Fruit fly (Drosophila melanogaster) whole organism, embryonic: ENCODE data around the gene Creld.

Source experiments
- Atf6 ChIP-seq: fragments of 200-800 bp; sonication (Bioruptor generic); IDR thresholded peaks from 2 replicates; pipeline ENCODE4 v1.3.6; 2022; ENCODE audit warnings: missing biosample characterization, missing genetic modification characterization
- BEAF-32 ChIP-seq: fragments of 200-800 bp; sonication (Bioruptor generic); optimal IDR thresholded peaks from 3 replicates; lab custom pipeline; 2017; ENCODE audit warnings: missing biosample characterization, missing genetic modification characterization, mild to moderate bottlenecking, moderate library complexity, missing genetic modification reagents
- Bgb ChIP-seq: fragments of 200-800 bp; sonication (Bioruptor generic); IDR thresholded peaks from 2 replicates; pipeline ENCODE4 v1.3.6; 2022; ENCODE audit warnings: missing biosample characterization, missing genetic modification characterization; ENCODE audit not compliant: partially characterized antibody
- Blimp-1 ChIP-seq: fragments of 200-800 bp; sonication (Bioruptor generic); optimal IDR thresholded peaks from 3 replicates; lab custom pipeline; 2018; ENCODE audit warnings: missing biosample characterization, missing genetic modification characterization, mild to moderate bottlenecking, moderate library complexity, missing genetic modification reagents
- CG10267 ChIP-seq: fragments of 200-800 bp; sonication (Bioruptor generic); optimal IDR thresholded peaks from 2 replicates; lab custom pipeline; 2018; ENCODE audit warnings: missing biosample characterization, mild to moderate bottlenecking, missing genetic modification characterization, moderate library complexity
- CG10543 ChIP-seq: fragments of 200-800 bp; sonication (Bioruptor generic); optimal IDR thresholded peaks from 3 replicates; lab custom pipeline; 2017; ENCODE audit warnings: missing biosample characterization, mild to moderate bottlenecking, missing genetic modification characterization, moderate library complexity
- CG10654 ChIP-seq: fragments of 200-800 bp; sonication (Bioruptor generic); optimal IDR thresholded peaks from 2 replicates; lab custom pipeline; 2016; ENCODE audit warnings: missing biosample characterization, missing genetic modification characterization
- CG11560 ChIP-seq: fragments of 200-800 bp; sonication (Bioruptor generic); IDR thresholded peaks from 3 replicates; pipeline ENCODE4 v1.3.6; 2022; ENCODE audit warnings: missing biosample characterization, missing genetic modification characterization
- CG12391 ChIP-seq: fragments of 200-800 bp; sonication (Bioruptor generic); optimal IDR thresholded peaks from 3 replicates; lab custom pipeline; 2018; ENCODE audit warnings: missing biosample characterization, mild to moderate bottlenecking, missing genetic modification characterization, moderate library complexity
- CG13296 ChIP-seq: fragments of 200-800 bp; sonication (Bioruptor generic); optimal IDR thresholded peaks from 3 replicates; lab custom pipeline; 2018; ENCODE audit warnings: missing biosample characterization, mild to moderate bottlenecking, missing genetic modification characterization
- CG13624 ChIP-seq: fragments of 200-800 bp; sonication (Bioruptor generic); optimal IDR thresholded peaks from 2 replicates; lab custom pipeline; 2016; ENCODE audit warnings: missing biosample characterization, missing genetic modification characterization
- CG14710 ChIP-seq: fragments of 200-800 bp; sonication (Bioruptor generic); optimal IDR thresholded peaks from 3 replicates; lab custom pipeline; 2019; ENCODE audit warnings: missing biosample characterization, mild to moderate bottlenecking, missing genetic modification characterization, moderate library complexity
- CG16779 ChIP-seq: fragments of 200-800 bp; sonication (Bioruptor generic); IDR thresholded peaks from 2 replicates; pipeline ENCODE4 v1.3.6; 2022; ENCODE audit warnings: missing biosample characterization, missing genetic modification characterization
- CG2116 ChIP-seq: fragments of 200-800 bp; sonication (Bioruptor generic); optimal IDR thresholded peaks from 3 replicates; lab custom pipeline; 2018; ENCODE audit warnings: missing biosample characterization, mild to moderate bottlenecking, missing genetic modification characterization
- CG2199 ChIP-seq: fragments of 200-800 bp; sonication (Bioruptor generic); IDR thresholded peaks from 3 replicates; pipeline ENCODE4 v1.3.6; 2022; ENCODE audit warnings: missing biosample characterization, missing genetic modification characterization
- CG5953 ChIP-seq: fragments of 200-800 bp; sonication (Bioruptor generic); IDR thresholded peaks from 2 replicates; pipeline ENCODE4 v1.3.6; 2022; ENCODE audit warnings: missing biosample characterization, missing genetic modification characterization
- CG6254 ChIP-seq: fragments of 200-800 bp; sonication (Bioruptor generic); optimal IDR thresholded peaks from 3 replicates; lab custom pipeline; 2017; ENCODE audit warnings: mild to moderate bottlenecking, missing biosample characterization, missing genetic modification reagents, missing genetic modification characterization
- CG6791 ChIP-seq: fragments of 200-800 bp; sonication (Bioruptor generic); IDR thresholded peaks from 3 replicates; pipeline ENCODE4 v1.3.6; 2022; ENCODE audit warnings: missing biosample characterization, missing genetic modification characterization; ENCODE audit not compliant: partially characterized antibody
- CG7928 ChIP-seq: fragments of 200-800 bp; sonication (Bioruptor generic); optimal IDR thresholded peaks from 2 replicates; lab custom pipeline; 2017; ENCODE audit warnings: missing biosample characterization, mild to moderate bottlenecking, missing genetic modification characterization
- CG7963 ChIP-seq: fragments of 200-800 bp; sonication (Bioruptor generic); IDR thresholded peaks from 3 replicates; pipeline ENCODE4 v1.3.6; 2022; ENCODE audit warnings: missing biosample characterization, missing genetic modification characterization; ENCODE audit not compliant: partially characterized antibody
- CG8388 ChIP-seq: fragments of 200-800 bp; sonication (Bioruptor generic); optimal IDR thresholded peaks from 2 replicates; lab custom pipeline; 2019; ENCODE audit warnings: missing biosample characterization, mild to moderate bottlenecking, missing genetic modification characterization, moderate library complexity
- CG9797 ChIP-seq: fragments of 200-800 bp; sonication (Bioruptor generic); optimal IDR thresholded peaks from 3 replicates; lab custom pipeline; 2018; ENCODE audit warnings: missing biosample characterization, mild to moderate bottlenecking, missing genetic modification characterization
- Drgx ChIP-seq: fragments of 200-800 bp; sonication (Bioruptor generic); IDR thresholded peaks from 2 replicates; pipeline ENCODE4 v1.3.6; 2022; ENCODE audit warnings: missing biosample characterization, missing genetic modification characterization
- Ets65A ChIP-seq: fragments of 200-800 bp; sonication (Bioruptor generic); peaks from one replicate; lab custom pipeline; 2016; ENCODE audit warnings: missing biosample characterization, missing genetic modification characterization
- Hr78 ChIP-seq, 2 experiments: fragments of 200-800 bp in 1 of 2; fragments of >200 bp in 1 of 2; sonication (Bioruptor generic) in 1 of 2; optimal IDR thresholded peaks; 2 replicates each; lab custom pipeline; 2017 to 2019; ENCODE audit warnings: missing biosample characterization in 2 of 2, missing genetic modification characterization in 2 of 2, mild to moderate bottlenecking in 1 of 2, moderate library complexity in 1 of 2
- MESR4 ChIP-seq: fragments of 200-800 bp; sonication (Bioruptor generic); optimal IDR thresholded peaks from 2 replicates; lab custom pipeline; 2018; ENCODE audit warnings: missing biosample characterization, mild to moderate bottlenecking, missing genetic modification characterization, moderate library complexity
- Med ChIP-seq: fragments of 200-800 bp; sonication (Bioruptor generic); peaks from one replicate; lab custom pipeline; 2016; ENCODE audit warnings: missing biosample characterization, missing genetic modification characterization, mild to moderate bottlenecking, inconsistent platforms, moderate library complexity
- Nf-YB ChIP-seq: fragments of 200-800 bp; sonication (Bioruptor generic); optimal IDR thresholded peaks from 3 replicates; lab custom pipeline; 2019; ENCODE audit warnings: missing biosample characterization, mild to moderate bottlenecking, missing genetic modification characterization, moderate library complexity
- amos ChIP-seq: fragments of 200-800 bp; sonication (Bioruptor generic); IDR thresholded peaks from 2 replicates; pipeline ENCODE4 v1.3.6; 2022; ENCODE audit warnings: missing biosample characterization, missing genetic modification characterization; ENCODE audit not compliant: partially characterized antibody
- az2 ChIP-seq: fragments of 200-800 bp; sonication (Bioruptor generic); optimal IDR thresholded peaks from 3 replicates; lab custom pipeline; 2016; ENCODE audit warnings: missing biosample characterization, missing genetic modification characterization
- bbx ChIP-seq: fragments of 200-800 bp; sonication (Bioruptor generic); IDR thresholded peaks from 2 replicates; pipeline ENCODE4 v1.3.6; 2022; ENCODE audit warnings: missing biosample characterization, missing genetic modification characterization; ENCODE audit not compliant: partially characterized antibody
- croc ChIP-seq: fragments of 200-800 bp; sonication (Bioruptor generic); conservative IDR thresholded peaks from 3 replicates; pipeline ENCODE4 v1.3.6; 2022; ENCODE audit warnings: missing biosample characterization, missing genetic modification characterization
- eve ChIP-seq, 2 experiments: fragments of >200 bp; optimal IDR thresholded peaks; 2 replicates each; lab custom pipeline; 2017; ENCODE audit warnings: missing biosample characterization in 2 of 2, missing genetic modification characterization in 2 of 2
- gem ChIP-seq: fragments of 200-800 bp; sonication (Bioruptor generic); optimal IDR thresholded peaks from 2 replicates; lab custom pipeline; 2019; ENCODE audit warnings: missing biosample characterization, mild to moderate bottlenecking, missing genetic modification characterization, moderate library complexity
- hkb ChIP-seq, 2 experiments: fragments of 200-800 bp in 1 of 2; fragments of >200 bp in 1 of 2; sonication (Bioruptor generic) in 1 of 2; IDR thresholded peaks in 1 of 2; optimal IDR thresholded peaks in 1 of 2; 2 replicates each; pipeline versions ENCODE4 v1.3.6 to Lab custom; 2017 to 2022; ENCODE audit warnings: missing biosample characterization in 1 of 2, missing genetic modification characterization in 1 of 2
- knrl ChIP-seq: fragments of 200-800 bp; sonication (Bioruptor generic); IDR thresholded peaks from 3 replicates; pipeline ENCODE4 v1.3.6; 2022; ENCODE audit warnings: missing biosample characterization, missing genetic modification characterization; ENCODE audit not compliant: partially characterized antibody
- mam ChIP-seq: fragments of 200-800 bp; sonication (Bioruptor generic); optimal IDR thresholded peaks from 3 replicates; lab custom pipeline; 2016; ENCODE audit warnings: missing biosample characterization, missing genetic modification characterization
- nau ChIP-seq: fragments of 200-800 bp; sonication (Bioruptor generic); optimal IDR thresholded peaks from 3 replicates; lab custom pipeline; 2017; ENCODE audit warnings: missing biosample characterization, mild to moderate bottlenecking, missing genetic modification characterization, missing genetic modification reagents
- nerfin-1 ChIP-seq: fragments of 200-800 bp; sonication (Bioruptor generic); optimal IDR thresholded peaks from 3 replicates; lab custom pipeline; 2019; ENCODE audit warnings: missing biosample characterization, mild to moderate bottlenecking, missing genetic modification characterization, moderate library complexity
- nerfin-2 ChIP-seq: fragments of 200-800 bp; sonication (Bioruptor generic); IDR thresholded peaks from 2 replicates; pipeline ENCODE4 v1.3.6; 2022; ENCODE audit warnings: missing biosample characterization, missing genetic modification characterization; ENCODE audit not compliant: partially characterized antibody
- psq ChIP-seq: fragments of 200-800 bp; sonication (Bioruptor generic); optimal IDR thresholded peaks from 2 replicates; lab custom pipeline; 2017; ENCODE audit warnings: missing biosample characterization, missing genetic modification characterization
- pzg ChIP-seq: fragments of 200-800 bp; sonication (Bioruptor generic); optimal IDR thresholded peaks from 3 replicates; lab custom pipeline; 2018; ENCODE audit warnings: missing biosample characterization, mild to moderate bottlenecking, missing genetic modification characterization, moderate library complexity
- tup ChIP-seq: fragments of 200-800 bp; sonication (Bioruptor generic); optimal IDR thresholded peaks from 2 replicates; lab custom pipeline; 2016; ENCODE audit warnings: missing biosample characterization, mild to moderate bottlenecking, missing genetic modification characterization, moderate library complexity
- twi ChIP-seq: fragments of 200-800 bp; optimal IDR thresholded peaks from 2 replicates; lab custom pipeline; 2019; ENCODE audit warnings: missing biosample characterization, mild to moderate bottlenecking, missing genetic modification characterization, moderate library complexity
- unc-4 ChIP-seq: fragments of 200-800 bp; sonication (Bioruptor generic); IDR thresholded peaks from 2 replicates; pipeline ENCODE4 v1.3.6; 2022; ENCODE audit warnings: missing biosample characterization, missing genetic modification characterization; ENCODE audit not compliant: partially characterized antibody

Gene Creld

DNA sequence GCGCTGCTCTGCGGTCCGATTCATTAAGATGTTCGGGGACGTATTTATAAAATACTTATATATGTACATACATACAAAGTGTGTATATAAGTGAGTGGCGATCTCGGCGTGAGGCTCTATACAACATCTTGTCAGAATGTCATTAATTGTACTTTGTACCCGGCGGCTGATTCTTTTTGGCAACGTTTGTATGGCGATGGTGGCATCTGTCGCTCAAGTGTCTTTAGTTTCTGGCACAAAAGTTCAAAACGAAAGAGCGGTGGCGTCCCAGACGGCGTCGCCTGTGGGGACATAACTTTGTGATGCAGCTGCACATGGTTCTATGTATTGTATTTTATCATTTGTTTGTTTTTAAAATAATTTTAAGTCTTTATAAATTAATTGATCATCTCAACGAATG is 9.2 kb upstream of the Creld start:
- TF ChIP-seq az2 (GFP tag; lab: Kevin White, UChicago) (no peak), nau (GFP tag; lab: Kevin White, UChicago) (peak; percentile 15), CG2199 (GFP tag; lab: Robert Waterston, UW) (0 out of 3 replicates have a peak, but pooled peaks have one; percentile 1), Ets65A (GFP tag; lab: Kevin White, UChicago) (peak; percentile 78), CG11560 (tag; lab: Robert Waterston, UW) (no peak), CG16779 (GFP tag; lab: Robert Waterston, UW) (no peak), CG9797 (GFP tag; lab: Kevin White, UChicago) (no peak), Hr78 (GFP tag; optimal IDR thresholded peaks at IDR 0.05; lab: Kevin White, UChicago) (no peak), CG10543 (GFP tag; lab: Kevin White, UChicago) (peak; percentile 22), croc (no peak), knrl (no peak), Med (peak; percentile 47), CG10654 (GFP tag; lab: Kevin White, UChicago) (no peak)

DNA sequence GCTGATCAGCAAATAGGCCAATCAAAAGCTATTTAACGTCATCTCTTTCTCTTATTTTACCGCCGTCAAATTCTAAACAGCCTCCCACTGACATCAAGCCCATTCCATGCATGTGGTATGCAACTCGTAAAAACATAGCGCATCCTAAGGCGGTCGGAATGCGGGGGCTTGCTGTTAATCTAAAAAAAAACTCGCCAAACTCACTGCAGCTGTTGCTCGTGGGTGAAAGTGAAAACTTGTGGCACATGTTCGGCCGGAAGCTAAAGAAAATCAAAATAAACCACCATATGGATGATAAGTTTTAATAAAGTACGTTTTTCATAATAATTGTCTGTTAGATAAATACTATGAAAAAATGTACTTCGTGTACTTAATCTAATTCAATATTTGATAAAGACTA is 8.1 kb upstream of the Creld start:
- TF ChIP-seq CG5953 (GFP tag; lab: Robert Waterston, UW) (no peak), gem (tag; lab: Kevin White, UChicago) (no peak), nau (GFP tag; lab: Kevin White, UChicago) (peak; percentile 70), Nf-YB (GFP tag; lab: Kevin White, UChicago) (peak; percentile 63), CG2199 (GFP tag; lab: Robert Waterston, UW) (0 out of 3 replicates have a peak, but pooled peaks have one; percentile 21), hkb (optimal IDR thresholded peaks at IDR 0.05; lab: Kevin White, UChicago) (no peak), hkb (GFP tag; IDR thresholded peaks at IDR 0.05; lab: Robert Waterston, UW) (0 out of 2 replicates have a peak, but pooled peaks have one; percentile 8), Blimp-1 (GFP tag; lab: Kevin White, UChicago) (peak; percentile 86), twi (peak; percentile 11), bbx (GFP tag; lab: Robert Waterston, UW) (peak; percentile 10; the same call in 1 of the 2 replicates)

DNA sequence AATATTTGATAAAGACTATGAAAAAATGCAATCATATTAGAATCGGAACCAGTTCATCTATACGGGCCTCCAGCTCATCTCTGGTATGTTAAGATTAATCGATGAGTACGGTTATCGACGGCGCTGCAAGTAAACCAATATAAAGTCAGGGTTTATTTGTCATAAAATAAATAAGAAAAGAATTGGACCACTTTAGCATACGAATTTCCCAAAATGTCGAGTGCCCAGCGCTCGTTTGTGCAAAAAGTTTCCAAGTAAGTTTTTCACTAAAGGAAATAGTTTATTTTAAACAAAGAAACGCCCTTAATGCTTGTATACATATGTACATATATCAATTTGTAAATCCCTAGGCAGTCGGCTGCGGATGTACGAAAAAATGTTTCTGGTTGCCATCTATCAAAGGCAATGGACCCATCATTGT is 7.5 kb upstream of the Creld start, which contains the start of gene Zir:
TSS of gene Zir (plus strand) at position 101 of the 421 bp plus-strand sequence.
- peak; percentile 78 for TF ChIP-seq Bgb (GFP tag; lab: Robert Waterston, UW)
- TF ChIP-seq BEAF-32, result peak; percentile 59
- peak; percentile 74; the same call in 1 of the 2 replicates for TF ChIP-seq amos (GFP tag; lab: Robert Waterston, UW)
- peak; percentile 21 for TF ChIP-seq CG10267 (tag; lab: Kevin White, UChicago)
- TF ChIP-seq Drgx (GFP tag; lab: Robert Waterston, UW), result no peak
- TF ChIP-seq CG2116, result peak; percentile 33
- peak; percentile 58; the same call in 2 of the 3 replicates for TF ChIP-seq CG6791
- no peak for TF ChIP-seq psq (GFP tag; lab: Kevin White, UChicago)
- TF ChIP-seq CG6254 (GFP tag; lab: Kevin White, UChicago), result no peak
- TF ChIP-seq CG8388, result no peak
- no peak for TF ChIP-seq mam
- peak; percentile 15; the same call in 1 of the 2 replicates for TF ChIP-seq Atf6
- peak; percentile 43 for TF ChIP-seq CG13296 (GFP tag; lab: Kevin White, UChicago)
- TF ChIP-seq pzg (GFP tag; lab: Kevin White, UChicago), result peak; percentile 33
- peak; percentile 4 for TF ChIP-seq nerfin-1
- peak; percentile 67 for TF ChIP-seq unc-4 (GFP tag; lab: Robert Waterston, UW)
- peak; percentile 7 for TF ChIP-seq CG7928 (GFP tag; lab: Kevin White, UChicago)
- peak; percentile 61; the same call in 2 of the 3 replicates for TF ChIP-seq CG7963 (GFP tag; lab: Robert Waterston, UW)
- peak; percentile 13 for TF ChIP-seq CG13624
- TF ChIP-seq tup (GFP tag; lab: Kevin White, UChicago), result no peak
- peak in 1 of 2 experiments; percentile 75 for TF ChIP-seq eve (GFP tag; optimal IDR thresholded peaks at IDR 0.05; lab: Kevin White, UChicago)
- peak; percentile 85 for TF ChIP-seq nerfin-2 (GFP tag; lab: Robert Waterston, UW)
- TF ChIP-seq MESR4 (GFP tag; lab: Kevin White, UChicago), result peak; percentile 74
- peak; percentile 39 for TF ChIP-seq CG12391
- TF ChIP-seq Med, result peak; percentile 83
- peak; percentile 13 for TF ChIP-seq CG14710 (tag; lab: Kevin White, UChicago)
